Worm (Caenorhabditis elegans) whole organism, L2 larva: ENCODE measurements around the gene F15A4.5.

Source experiments
- mab-5 ChIP-seq: fragments of 150-350 bp; optimal IDR thresholded peaks from 2 replicates; lab custom pipeline; 2014; ENCODE audit warnings: missing biosample characterization, missing genetic modification characterization
- sma-3 ChIP-seq: sonication (generic microtip); optimal IDR thresholded peaks from 2 replicates; lab custom pipeline; 2016; ENCODE audit warnings: missing genetic modification reagents, missing genetic modification characterization, missing compliant biosample characterization
- unc-39 ChIP-seq: fragments of 150-350 bp; optimal IDR thresholded peaks from 2 replicates; lab custom pipeline; 2014; ENCODE audit warnings: missing biosample characterization, missing genetic modification characterization
- unc-62 ChIP-seq: fragments of 150-350 bp; optimal IDR thresholded peaks from 2 replicates; lab custom pipeline; 2014; ENCODE audit warnings: missing biosample characterization, missing genetic modification reagents, missing genetic modification characterization
- ztf-11 ChIP-seq: sonication (generic microtip); optimal IDR thresholded peaks from 2 replicates; lab custom pipeline; 2017; ENCODE audit warnings: missing biosample characterization, missing genetic modification characterization

- no peak for TF ChIP-seq unc-39 (tag; lab: Kevin White, UChicago)
- TF ChIP-seq ztf-11 (tag; lab: Kevin White, UChicago): no peak
- no peak for TF ChIP-seq sma-3 (GFP tag; lab: Kevin White, UChicago)
- TF ChIP-seq mab-5 (tag; lab: Kevin White, UChicago): no peak
- no peak for TF ChIP-seq unc-62 (GFP tag; lab: Kevin White, UChicago)
Measured at ce11 chrII:12481645-12482044, 10.6 kb upstream of the F15A4.5 start.
